Worm (Caenorhabditis elegans) whole organism, L4 larva: Measurements from ENCODE around the gene K02A6.3.

Experiments
- arid-1 ChIP-seq: fragments of 200-800 bp; sonication (Bioruptor generic); conservative IDR thresholded peaks from 2 replicates; pipeline ENCODE4 v1.3.6; 2022; ENCODE audit warnings: missing genetic modification reagents, missing genetic modification characterization, missing compliant biosample characterization
- attf-4 ChIP-seq: sonication (generic microtip); optimal IDR thresholded peaks from 3 replicates; lab custom pipeline; 2017; ENCODE audit warnings: missing biosample characterization, missing genetic modification characterization
- ceh-82 ChIP-seq: sonication (generic microtip); optimal IDR thresholded peaks from 2 replicates; lab custom pipeline; 2017; ENCODE audit warnings: missing biosample characterization, missing genetic modification characterization
- fkh-10 ChIP-seq: fragments of 150-350 bp; optimal IDR thresholded peaks from 2 replicates; lab custom pipeline; 2014; ENCODE audit warnings: missing biosample characterization, missing genetic modification reagents, missing genetic modification characterization
- hlh-30 ChIP-seq: sonication (generic microtip); optimal IDR thresholded peaks from 2 replicates; lab custom pipeline; 2017; ENCODE audit warnings: antibody characterized with exemption, mild to moderate bottlenecking, missing genetic modification characterization, missing compliant biosample characterization; ENCODE audit not compliant: insufficient read depth
- lir-3 ChIP-seq: sonication (generic microtip); optimal IDR thresholded peaks from 2 replicates; lab custom pipeline; 2016; ENCODE audit warnings: mild to moderate bottlenecking, missing genetic modification characterization, missing compliant biosample characterization
- nhr-77 ChIP-seq: fragments of 150-350 bp; optimal IDR thresholded peaks from 2 replicates; lab custom pipeline; 2014; ENCODE audit warnings: missing biosample characterization, missing genetic modification characterization
- pqm-1 ChIP-seq: sonication (generic microtip); optimal IDR thresholded peaks from 2 replicates; lab custom pipeline; 2017; ENCODE audit warnings: missing biosample characterization, missing genetic modification characterization
- set-16 ChIP-seq: fragments of 200-800 bp; sonication (Bioruptor generic); IDR thresholded peaks from 2 replicates; pipeline ENCODE4 v1.3.6; 2022; ENCODE audit warnings: missing genetic modification reagents, missing genetic modification characterization, missing compliant biosample characterization

- TF ChIP-seq fkh-10 (GFP tag; lab: Kevin White, UChicago) (no peak), set-16 (no peak), arid-1 (GFP tag; lab: Robert Waterston, UW) (no peak), ceh-82 (no peak), attf-4 (no peak), pqm-1 (no peak), nhr-77 (tag; lab: Kevin White, UChicago) (no peak), hlh-30 (tag; lab: Kevin White, UChicago) (no peak), lir-3 (no peak)
Observed at ce11 chrX:8274869-8275268, 43.1 kb upstream of the K02A6.3 start, which contains the start of gene ksr-1.
